Worm (Caenorhabditis elegans) whole organism, L2 larva: Measurements from ENCODE around the gene F14D12.1.

Experiments used
- C34F6.9 ChIP-seq: fragments of 150-350 bp; optimal IDR thresholded peaks from 2 replicates; lab custom pipeline; 2014; ENCODE audit warnings: missing biosample characterization, missing genetic modification characterization
- F13H6.1 ChIP-seq: sonication (generic microtip); optimal IDR thresholded peaks from 2 replicates; lab custom pipeline; 2016; ENCODE audit warnings: missing genetic modification characterization, missing compliant biosample characterization
- R02D3.7 ChIP-seq: fragments of 150-350 bp; optimal IDR thresholded peaks from 2 replicates; lab custom pipeline; 2014; ENCODE audit warnings: missing biosample characterization, missing genetic modification characterization
- Y55F3AM.14 ChIP-seq: fragments of 200-800 bp; sonication (Bioruptor generic); optimal IDR thresholded peaks from 2 replicates; lab custom pipeline; 2018; ENCODE audit warnings: mild to moderate bottlenecking, missing genetic modification characterization, missing compliant biosample characterization
- ZK546.5 ChIP-seq: sonication (generic microtip); optimal IDR thresholded peaks from 2 replicates; lab custom pipeline; 2017; ENCODE audit warnings: missing biosample characterization, missing genetic modification characterization
- aly-2 ChIP-seq: fragments of 150-350 bp; optimal IDR thresholded peaks from 2 replicates; lab custom pipeline; 2014; ENCODE audit warnings: missing biosample characterization, missing genetic modification characterization
- ama-1 ChIP-seq: fragments of 150-350 bp; optimal IDR thresholded peaks from 2 replicates; lab custom pipeline; 2018; ENCODE audit warnings: inconsistent platforms
- blmp-1 ChIP-seq: sonication (generic microtip); optimal IDR thresholded peaks from 2 replicates; lab custom pipeline; 2017; ENCODE audit warnings: missing genetic modification characterization, mild to moderate bottlenecking, missing compliant biosample characterization, antibody characterized with exemption, moderate library complexity; ENCODE audit not compliant: insufficient read depth
- ceh-16 ChIP-seq: fragments of 150-350 bp; optimal IDR thresholded peaks from 2 replicates; lab custom pipeline; 2014; ENCODE audit warnings: missing biosample characterization, missing genetic modification characterization
- ceh-82 ChIP-seq: fragments of 150-350 bp; optimal IDR thresholded peaks from 2 replicates; lab custom pipeline; 2014; ENCODE audit warnings: missing biosample characterization, missing genetic modification characterization
- crh-2 ChIP-seq: sonication (generic microtip); optimal IDR thresholded peaks from 2 replicates; lab custom pipeline; 2017; ENCODE audit warnings: missing biosample characterization, missing genetic modification characterization
- dmd-4 ChIP-seq: sonication (generic microtip); optimal IDR thresholded peaks from 2 replicates; lab custom pipeline; 2017; ENCODE audit warnings: missing biosample characterization, missing genetic modification characterization
- elt-1 ChIP-seq: fragments of 150-350 bp; optimal IDR thresholded peaks from 2 replicates; lab custom pipeline; 2014; ENCODE audit warnings: missing biosample characterization, missing genetic modification characterization
- fos-1 ChIP-seq: fragments of 150-350 bp; optimal IDR thresholded peaks from 2 replicates; lab custom pipeline; 2014; ENCODE audit warnings: missing biosample characterization, missing genetic modification characterization
- gmeb-1 ChIP-seq: fragments of 150-350 bp; optimal IDR thresholded peaks from 2 replicates; lab custom pipeline; 2014; ENCODE audit warnings: missing biosample characterization, missing genetic modification characterization
- lin-11 ChIP-seq: fragments of 150-350 bp; sonication (generic microtip); optimal IDR thresholded peaks from 2 replicates; lab custom pipeline; 2014; ENCODE audit warnings: missing biosample characterization, missing genetic modification characterization, inconsistent platforms, mixed read lengths
- lin-13 ChIP-seq: fragments of 150-350 bp; optimal IDR thresholded peaks from 2 replicates; lab custom pipeline; 2014; ENCODE audit warnings: missing biosample characterization, missing genetic modification reagents, missing genetic modification characterization
- lin-39 ChIP-seq: fragments of 150-350 bp; optimal IDR thresholded peaks from 2 replicates; lab custom pipeline; 2014; ENCODE audit warnings: missing biosample characterization, missing genetic modification reagents, missing genetic modification characterization
- lsy-2 ChIP-seq, 2 experiments: fragments of 150-350 bp in 1 of 2; sonication (generic microtip) in 1 of 2; optimal IDR thresholded peaks; 2 replicates each; lab custom pipeline; 2014 to 2017; ENCODE audit warnings: missing biosample characterization in 2 of 2, missing genetic modification characterization in 2 of 2
- mab-5 ChIP-seq: fragments of 150-350 bp; optimal IDR thresholded peaks from 2 replicates; lab custom pipeline; 2014; ENCODE audit warnings: missing biosample characterization, missing genetic modification characterization
- mdl-1 ChIP-seq, 2 experiments: fragments of 150-350 bp in 1 of 2; sonication (generic microtip) in 1 of 2; optimal IDR thresholded peaks; 2 replicates each; lab custom pipeline; 2017; ENCODE audit warnings: missing biosample characterization in 2 of 2, missing genetic modification characterization in 2 of 2
- nhr-10 ChIP-seq: sonication (generic microtip); optimal IDR thresholded peaks from 2 replicates; lab custom pipeline; 2017; ENCODE audit warnings: missing biosample characterization, missing genetic modification characterization
- nhr-129 ChIP-seq: fragments of 150-350 bp; optimal IDR thresholded peaks from 2 replicates; lab custom pipeline; 2014; ENCODE audit warnings: missing biosample characterization, missing genetic modification characterization
- nhr-21 ChIP-seq: fragments of 150-350 bp; optimal IDR thresholded peaks from 2 replicates; lab custom pipeline; 2014; ENCODE audit warnings: missing biosample characterization, missing genetic modification characterization
- nhr-23 ChIP-seq: fragments of 150-350 bp; optimal IDR thresholded peaks from 2 replicates; lab custom pipeline; 2014; ENCODE audit warnings: missing biosample characterization, missing genetic modification reagents, missing genetic modification characterization
- nhr-237 ChIP-seq: fragments of 150-350 bp; optimal IDR thresholded peaks from 2 replicates; lab custom pipeline; 2014; ENCODE audit warnings: missing biosample characterization, missing genetic modification characterization
- nhr-25 ChIP-seq: fragments of 150-350 bp; sonication (generic microtip); optimal IDR thresholded peaks from 3 replicates; lab custom pipeline; 2014; ENCODE audit warnings: missing biosample characterization, missing genetic modification characterization
- nhr-6 ChIP-seq: fragments of 150-350 bp; optimal IDR thresholded peaks from 2 replicates; lab custom pipeline; 2014; ENCODE audit warnings: missing biosample characterization, missing genetic modification characterization
- nhr-77 ChIP-seq: fragments of 150-350 bp; optimal IDR thresholded peaks from 2 replicates; lab custom pipeline; 2014; ENCODE audit warnings: missing biosample characterization, missing genetic modification characterization
- peb-1 ChIP-seq: fragments of 150-350 bp; optimal IDR thresholded peaks from 2 replicates; lab custom pipeline; 2014; ENCODE audit warnings: missing biosample characterization, missing genetic modification characterization
- sem-4 ChIP-seq: fragments of 150-350 bp; optimal IDR thresholded peaks from 2 replicates; lab custom pipeline; 2014; ENCODE audit warnings: missing biosample characterization, missing genetic modification reagents, missing genetic modification characterization
- skn-1 ChIP-seq: sonication (generic microtip); optimal IDR thresholded peaks from 2 replicates; lab custom pipeline; 2017; ENCODE audit warnings: missing biosample characterization, missing genetic modification characterization
- sma-9 ChIP-seq, 2 experiments: fragments of 150-350 bp in 1 of 2; sonication (generic microtip) in 1 of 2; optimal IDR thresholded peaks; 2 replicates each; lab custom pipeline; 2014 to 2016; ENCODE audit warnings: missing genetic modification characterization in 2 of 2, mild to moderate bottlenecking in 1 of 2, missing biosample characterization in 1 of 2, missing compliant biosample characterization in 1 of 2, missing genetic modification reagents in 1 of 2, moderate library complexity in 1 of 2
- snpc-4 ChIP-seq: fragments of 150-350 bp; optimal IDR thresholded peaks from 2 replicates; lab custom pipeline; 2014; ENCODE audit warnings: missing biosample characterization, missing genetic modification characterization
- unc-39 ChIP-seq: fragments of 150-350 bp; optimal IDR thresholded peaks from 2 replicates; lab custom pipeline; 2014; ENCODE audit warnings: missing biosample characterization, missing genetic modification characterization
- unc-55 ChIP-seq: fragments of 150-350 bp; sonication (generic microtip); optimal IDR thresholded peaks from 3 replicates; lab custom pipeline; 2014; ENCODE audit warnings: missing biosample characterization, missing genetic modification reagents, missing genetic modification characterization
- zag-1 ChIP-seq: fragments of 150-350 bp; optimal IDR thresholded peaks from 2 replicates; lab custom pipeline; 2014; ENCODE audit warnings: missing biosample characterization, missing genetic modification characterization
- ztf-1 ChIP-seq: fragments of 200-800 bp; sonication (Bioruptor generic); conservative IDR thresholded peaks from 2 replicates; pipeline ENCODE4 v1.3.6; 2022; ENCODE audit warnings: missing genetic modification characterization, missing compliant biosample characterization
- ztf-4 ChIP-seq: fragments of 150-350 bp; optimal IDR thresholded peaks from 2 replicates; lab custom pipeline; 2014; ENCODE audit warnings: missing biosample characterization, missing genetic modification characterization

The F14D12.1 gene

DNA sequence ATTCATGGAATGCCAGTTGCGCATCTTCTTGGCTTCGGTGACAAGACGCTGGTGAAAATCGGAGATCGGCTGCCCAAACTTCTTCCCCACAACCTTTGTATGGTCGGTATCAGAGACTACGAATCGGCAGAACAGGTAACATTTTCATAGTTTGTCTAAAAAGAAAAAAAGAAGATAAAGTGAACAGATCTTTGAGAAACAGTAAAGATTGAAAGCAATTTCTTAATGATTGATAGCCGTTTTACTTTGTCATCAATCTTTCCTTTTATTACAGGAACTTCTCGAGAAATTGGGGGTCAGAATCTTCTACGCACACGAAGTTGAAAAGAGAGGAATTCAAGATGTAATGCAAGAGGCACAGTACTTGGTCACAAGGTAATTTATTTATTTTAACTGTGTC lies 27.4 kb downstream of the F14D12.1 start:
- no peak for TF ChIP-seq gmeb-1
- no peak for TF ChIP-seq peb-1 (tag; lab: Kevin White, UChicago)
- TF ChIP-seq fos-1 (tag; lab: Kevin White, UChicago), result peak; percentile 17
- no peak for TF ChIP-seq ceh-16 (tag; lab: Kevin White, UChicago)
- peak; percentile 52 for TF ChIP-seq nhr-21
- no peak for TF ChIP-seq snpc-4 (tag; lab: Kevin White, UChicago)
- no peak for TF ChIP-seq lsy-2 (tag; optimal IDR thresholded peaks at IDR 0.05; lab: Kevin White, UChicago)
- peak; percentile 46 for TF ChIP-seq blmp-1
- TF ChIP-seq mdl-1 (tag; optimal IDR thresholded peaks at IDR 0.05; lab: Kevin White, UChicago), result no peak
- no peak for TF ChIP-seq lin-13
- TF ChIP-seq nhr-129 (tag; lab: Kevin White, UChicago), result no peak
- peak; percentile 34 for TF ChIP-seq nhr-25 (tag; lab: Kevin White, UChicago)
- TF ChIP-seq nhr-6, result no peak
- TF ChIP-seq sma-9 (GFP tag; optimal IDR thresholded peaks at IDR 0.05; lab: Kevin White, UChicago), result peak; percentile 27
- TF ChIP-seq sma-9 (tag; optimal IDR thresholded peaks at IDR 0.05; lab: Kevin White, UChicago), result no peak
- TF ChIP-seq mab-5 (tag; lab: Kevin White, UChicago), result peak; percentile 55
- TF ChIP-seq, all 48 proteins: peak for 6

DNA sequence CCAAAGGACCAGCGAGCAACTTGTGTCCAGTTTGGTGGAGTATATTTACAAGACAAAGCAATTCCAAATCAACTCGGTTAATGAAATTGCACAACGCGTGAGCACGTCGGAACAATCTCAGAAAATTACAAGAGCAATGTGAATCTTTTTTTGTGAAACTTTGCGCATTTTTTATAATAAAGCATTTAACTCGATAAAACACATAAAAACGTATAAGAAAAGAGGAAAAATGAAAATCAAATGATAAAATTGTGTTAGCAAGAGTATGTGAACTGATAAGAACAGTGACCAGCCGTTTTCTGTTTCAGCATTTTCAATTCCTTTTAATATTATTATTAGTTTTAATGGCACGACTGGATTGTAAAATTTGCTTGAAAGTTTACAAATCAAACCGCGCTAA lies 28.1 kb downstream of the F14D12.1 start, which contains the start of gene T22B7.8:
T22B7.8 (plus strand) TSS at position 301 of the 400 bp plus-strand sequence.
- TF ChIP-seq ama-1 (lab: Kevin White, UChicago), result no peak
- peak; percentile 11 for TF ChIP-seq fos-1 (tag; lab: Kevin White, UChicago)

DNA sequence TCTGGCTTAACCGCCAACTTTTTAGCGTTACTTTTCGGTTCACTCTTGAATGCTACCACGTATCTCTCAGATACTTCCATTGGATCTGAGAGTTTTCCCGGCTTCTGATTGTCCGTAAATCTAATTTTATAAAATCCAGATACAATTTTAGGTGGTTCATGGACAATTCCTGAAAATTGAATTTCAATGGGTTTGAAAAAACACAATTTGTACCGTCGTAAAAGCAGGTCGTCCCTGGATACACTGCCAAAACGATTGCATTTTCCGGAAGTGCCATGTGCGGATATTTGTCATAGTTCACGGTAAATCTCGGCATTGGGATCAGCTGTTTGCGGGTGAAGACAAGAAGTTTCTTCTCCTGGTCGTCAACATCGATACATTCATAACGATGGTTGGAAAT lies 36.0 kb downstream of the F14D12.1 start:
- TF ChIP-seq peb-1 (tag; lab: Kevin White, UChicago), result no peak
- TF ChIP-seq Y55F3AM.14 (GFP tag; lab: Kevin White, UChicago), result no peak
- no peak for TF ChIP-seq ceh-82
- TF ChIP-seq lin-39, result no peak
- TF ChIP-seq nhr-10 (tag; lab: Kevin White, UChicago), result no peak
- no peak for TF ChIP-seq nhr-77 (tag; lab: Kevin White, UChicago)
- TF ChIP-seq R02D3.7 (tag; lab: Kevin White, UChicago), result no peak
- no peak for TF ChIP-seq aly-2 (tag; lab: Kevin White, UChicago)
- no peak for TF ChIP-seq elt-1 (tag; lab: Kevin White, UChicago)
- TF ChIP-seq nhr-237 (tag; lab: Kevin White, UChicago), result no peak
- no peak for TF ChIP-seq ztf-4 (tag; lab: Kevin White, UChicago)
- TF ChIP-seq ceh-16 (tag; lab: Kevin White, UChicago), result no peak
- TF ChIP-seq, all 48 proteins: peak for 0

DNA sequence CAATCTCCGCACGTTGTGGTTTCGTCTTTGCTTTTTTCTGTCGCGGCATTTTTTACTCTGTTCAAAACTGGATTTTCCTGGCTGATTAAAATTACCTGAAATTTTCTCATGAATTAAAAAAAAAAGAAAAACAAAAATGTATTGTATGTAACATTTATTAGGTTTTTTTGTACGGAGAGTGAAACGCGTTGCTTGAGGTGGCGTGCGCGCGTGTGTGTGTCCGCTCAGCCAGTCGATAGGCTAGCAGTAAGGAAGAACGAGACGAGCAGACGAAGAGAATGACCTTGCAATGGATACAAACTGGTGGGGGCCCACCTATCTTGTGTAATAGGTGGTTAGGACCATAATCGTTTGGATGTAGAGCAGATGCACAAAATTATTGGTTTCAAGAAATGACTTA lies 37.7 kb downstream of the F14D12.1 start, which contains the start of gene T22B7.4:
T22B7.4 (minus strand) TSS at position 101 of the 400 bp plus-strand sequence.
- TF ChIP-seq ceh-82 (no peak), nhr-77 (tag; lab: Kevin White, UChicago) (no peak), skn-1 (tag; lab: Kevin White, UChicago) (no peak), F13H6.1 (no peak), ceh-16 (tag; lab: Kevin White, UChicago) (no peak), ZK546.5 (tag; lab: Kevin White, UChicago) (no peak), nhr-23 (tag; lab: Kevin White, UChicago) (no peak), nhr-10 (tag; lab: Kevin White, UChicago) (no peak), zag-1 (tag; lab: Kevin White, UChicago) (no peak), crh-2 (tag; lab: Kevin White, UChicago) (no peak), C34F6.9 (no peak), unc-55 (no peak), lin-11 (tag; lab: Kevin White, UChicago) (no peak)
- TF ChIP-seq, all 48 proteins: peak for 0

DNA sequence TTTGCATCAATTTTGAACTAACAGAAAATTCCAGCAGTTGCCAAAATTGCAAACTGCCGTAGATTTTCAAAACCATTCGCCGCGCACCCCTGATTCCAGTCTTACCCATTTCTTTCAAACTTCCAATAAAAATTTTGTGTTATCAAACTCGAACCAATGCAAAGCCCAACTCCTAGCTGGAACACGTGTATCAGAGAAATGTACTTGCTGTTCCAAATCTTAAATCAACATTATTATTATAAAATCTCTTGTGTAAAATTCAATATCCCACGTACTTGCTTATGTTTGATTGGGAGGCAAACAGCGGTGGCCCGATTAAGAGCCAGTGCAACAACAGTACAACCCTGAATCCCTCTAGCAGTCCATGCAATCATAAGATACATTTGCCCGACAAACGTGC lies 40.5 kb downstream of the F14D12.1 start:
- TF ChIP-seq elt-1 (tag; lab: Kevin White, UChicago), result no peak
- TF ChIP-seq dmd-4, result no peak
- TF ChIP-seq R02D3.7 (tag; lab: Kevin White, UChicago), result no peak
- no peak for TF ChIP-seq nhr-23 (tag; lab: Kevin White, UChicago)
- no peak for TF ChIP-seq unc-39 (tag; lab: Kevin White, UChicago)
- no peak for TF ChIP-seq ZK546.5 (tag; lab: Kevin White, UChicago)
- no peak for TF ChIP-seq ztf-1
- TF ChIP-seq snpc-4 (tag; lab: Kevin White, UChicago), result no peak
- no peak for TF ChIP-seq blmp-1
- no peak for TF ChIP-seq ceh-82
- no peak for TF ChIP-seq lin-13
- TF ChIP-seq lin-11 (tag; lab: Kevin White, UChicago), result no peak
- TF ChIP-seq nhr-25 (tag; lab: Kevin White, UChicago), result no peak
- TF ChIP-seq sem-4, result no peak
